Worm (Caenorhabditis elegans): ENCODE measurements around the gene tra-1.

tra-1 gene

DNA sequence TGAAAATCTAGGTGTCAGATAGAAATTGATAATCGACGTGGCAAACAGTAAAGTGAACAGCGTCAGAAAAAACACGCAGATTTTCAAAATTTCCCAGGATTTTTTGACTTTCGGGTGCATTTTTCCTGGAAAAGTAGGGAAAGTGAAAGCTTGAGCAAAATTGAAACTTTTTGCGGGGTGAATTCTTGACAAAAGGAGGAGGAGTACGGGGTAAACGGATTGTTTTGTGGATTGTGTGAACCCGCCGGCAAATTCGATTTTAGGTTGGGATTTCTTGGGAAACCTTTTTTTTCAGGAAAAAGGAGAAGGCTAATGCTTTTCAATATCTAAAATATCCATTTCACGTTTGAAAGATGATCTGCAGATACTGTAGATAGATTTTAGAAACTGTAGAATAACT lies 39.7 kb upstream of the tra-1 start, which contains the start of gene Y47D3A.34:
TSS of gene Y47D3A.34 (minus strand) at position 120 of the 400 bp plus-strand sequence.
- TF ChIP-seq ces-1 (GFP tag; optimal IDR thresholded peaks at IDR 0.05) (peak; percentile 52), ztf-11 (tag; optimal IDR thresholded peaks at IDR 0.05) (no peak), ceh-39 (tag; optimal IDR thresholded peaks at IDR 0.05) (no peak), tbx-8 (GFP tag; optimal IDR thresholded peaks at IDR 0.05) (no peak)

DNA sequence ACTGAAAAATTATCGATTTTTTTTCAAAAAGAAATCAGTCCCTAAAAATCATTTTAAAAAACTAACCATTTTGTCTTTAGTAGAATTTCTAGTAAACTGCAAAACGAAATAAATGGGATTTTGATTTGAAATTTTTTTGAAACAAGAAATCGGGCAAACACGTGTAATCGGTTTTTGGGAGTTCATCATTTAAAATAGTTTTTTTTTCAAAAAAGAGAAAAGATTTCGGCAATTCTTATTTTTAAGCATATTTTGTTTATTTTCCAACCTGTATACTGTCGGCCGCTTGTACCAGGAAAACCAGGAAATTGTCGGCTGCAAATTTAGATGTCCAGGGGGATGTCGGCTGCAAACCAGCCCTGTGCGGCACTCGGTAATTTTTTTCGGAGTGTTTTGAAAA lies 37.0 kb upstream of the tra-1 start, which contains the start of gene elo-8:
TSS of gene elo-8 (minus strand) at position 101 of the 400 bp plus-strand sequence.
- TF ChIP-seq ceh-83 (GFP tag; optimal IDR thresholded peaks at IDR 0.05) (no peak), nhr-237 (tag; optimal IDR thresholded peaks at IDR 0.05) (no peak), zip-8 (tag; optimal IDR thresholded peaks at IDR 0.05) (no peak), sptf-1 (tag; optimal IDR thresholded peaks at IDR 0.05) (no peak), unc-62 (GFP tag; optimal IDR thresholded peaks at IDR 0.05) (no peak), bed-3 (GFP tag; optimal IDR thresholded peaks at IDR 0.05) (no peak), nhr-2 (tag; optimal IDR thresholded peaks at IDR 0.05) (no peak), ces-1 (GFP tag; optimal IDR thresholded peaks at IDR 0.05) (no peak), drap-1 (GFP tag; optimal IDR thresholded peaks at IDR 0.05) (no peak), lsy-2 (tag; optimal IDR thresholded peaks at IDR 0.05) (no peak), lin-13 (tag; optimal IDR thresholded peaks at IDR 0.05) (no peak), unc-120 (tag; optimal IDR thresholded peaks at IDR 0.05; ENCODE audit: poor library complexity, severe bottlenecking) (no peak), sem-2 (GFP tag; optimal IDR thresholded peaks at IDR 0.05) (no peak), lin-32 (GFP tag; optimal IDR thresholded peaks at IDR 0.05) (no peak), blmp-1 (tag; optimal IDR thresholded peaks at IDR 0.05) (no peak), nhr-28 (tag; optimal IDR thresholded peaks at IDR 0.05) (no peak), unc-39 (tag; optimal IDR thresholded peaks at IDR 0.05) (no peak), cnd-1 (tag; optimal IDR thresholded peaks at IDR 0.05) (no peak), elt-1 (tag; optimal IDR thresholded peaks at IDR 0.05; ENCODE audit: borderline replicate concordance, insufficient read depth) (no peak), elt-3 (tag; optimal IDR thresholded peaks at IDR 0.05) (no peak)

DNA sequence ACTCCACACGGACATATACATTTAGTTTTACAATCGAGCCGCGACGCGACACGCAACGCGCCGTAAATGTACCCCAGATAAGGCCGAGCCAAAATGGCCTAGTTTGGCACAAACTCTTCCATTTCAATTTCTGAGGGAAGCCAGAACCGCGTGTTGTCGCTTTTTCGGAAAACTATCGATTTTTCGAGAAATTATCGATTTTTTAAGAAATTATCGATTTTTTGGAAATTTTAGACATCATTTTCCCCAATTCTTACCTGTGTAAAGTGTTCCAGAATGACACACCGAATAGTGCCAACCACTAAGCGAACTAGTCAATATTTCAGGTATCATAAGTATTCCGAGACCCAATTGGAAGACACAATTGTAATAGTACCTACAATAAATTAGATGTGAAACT lies 36.4 kb upstream of the tra-1 start:
- TF ChIP-seq hlh-1 (tag; optimal IDR thresholded peaks at IDR 0.05), result no peak
- TF ChIP-seq mab-5 (tag; optimal IDR thresholded peaks at IDR 0.05), result no peak
- TF ChIP-seq tbx-8 (GFP tag; optimal IDR thresholded peaks at IDR 0.05), result no peak
- TF ChIP-seq drap-1 (GFP tag; optimal IDR thresholded peaks at IDR 0.05), result no peak
- no peak for TF ChIP-seq unc-62 (GFP tag; optimal IDR thresholded peaks at IDR 0.05)
- no peak for TF ChIP-seq lin-32 (GFP tag; optimal IDR thresholded peaks at IDR 0.05)
- no peak for TF ChIP-seq snpc-4 (tag; optimal IDR thresholded peaks at IDR 0.05)
- TF ChIP-seq ceh-43 (GFP tag; optimal IDR thresholded peaks at IDR 0.05), result no peak
- TF ChIP-seq sptf-1 (tag; optimal IDR thresholded peaks at IDR 0.05), result no peak
- no peak for TF ChIP-seq ces-1 (GFP tag; optimal IDR thresholded peaks at IDR 0.05)
- no peak for TF ChIP-seq nhr-76 (tag; optimal IDR thresholded peaks at IDR 0.05)
- TF ChIP-seq zip-8 (tag; optimal IDR thresholded peaks at IDR 0.05), result no peak
- no peak for TF ChIP-seq blmp-1 (tag; optimal IDR thresholded peaks at IDR 0.05)
- no peak for TF ChIP-seq ceh-83 (GFP tag; optimal IDR thresholded peaks at IDR 0.05)
- TF ChIP-seq ham-2 (GFP tag; optimal IDR thresholded peaks at IDR 0.05), result no peak
- no peak for TF ChIP-seq ztf-11 (tag; optimal IDR thresholded peaks at IDR 0.05)
- TF ChIP-seq nhr-2 (tag; optimal IDR thresholded peaks at IDR 0.05), result no peak
- TF ChIP-seq cnd-1 (tag; optimal IDR thresholded peaks at IDR 0.05), result no peak
- TF ChIP-seq mls-2 (tag; optimal IDR thresholded peaks at IDR 0.05), result no peak

DNA sequence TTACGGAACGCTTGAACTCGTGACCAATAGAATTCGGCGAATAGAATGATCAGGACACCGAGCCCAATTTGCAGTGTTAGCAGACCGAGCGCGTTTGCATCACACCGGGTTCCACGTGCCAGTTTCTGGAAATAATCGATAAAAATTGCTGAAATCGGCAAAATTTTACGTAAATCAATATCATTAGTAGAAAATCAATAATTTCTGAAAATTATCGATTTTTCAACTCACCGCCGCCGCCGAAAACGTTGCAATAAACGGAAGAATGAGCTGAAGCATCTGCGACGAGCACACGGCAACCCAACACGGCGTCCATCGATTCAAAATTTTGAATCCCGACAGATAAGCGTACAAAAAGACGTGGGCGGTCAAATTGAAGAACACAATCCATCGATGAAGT lies 35.6 kb upstream of the tra-1 start:
- TF ChIP-seq tbx-8 (GFP tag; optimal IDR thresholded peaks at IDR 0.05), result no peak
- no peak for TF ChIP-seq zip-8 (tag; optimal IDR thresholded peaks at IDR 0.05)
- no peak for TF ChIP-seq cnd-1 (tag; optimal IDR thresholded peaks at IDR 0.05)
- no peak for TF ChIP-seq mep-1 (tag; optimal IDR thresholded peaks at IDR 0.05)
- no peak for TF ChIP-seq drap-1 (GFP tag; optimal IDR thresholded peaks at IDR 0.05)
- TF ChIP-seq sem-2 (GFP tag; optimal IDR thresholded peaks at IDR 0.05), result no peak
- no peak for TF ChIP-seq ceh-43 (GFP tag; optimal IDR thresholded peaks at IDR 0.05)
- TF ChIP-seq mls-2 (tag; optimal IDR thresholded peaks at IDR 0.05), result no peak
- no peak for TF ChIP-seq ztf-11 (tag; optimal IDR thresholded peaks at IDR 0.05)
- no peak for TF ChIP-seq nhr-12 (tag; optimal IDR thresholded peaks at IDR 0.05)
- TF ChIP-seq flh-1 (GFP tag; optimal IDR thresholded peaks at IDR 0.05), result no peak
- no peak for TF ChIP-seq ces-1 (GFP tag; optimal IDR thresholded peaks at IDR 0.05)
- no peak for TF ChIP-seq sptf-1 (tag; optimal IDR thresholded peaks at IDR 0.05)
- TF ChIP-seq nhr-2 (tag; optimal IDR thresholded peaks at IDR 0.05), result no peak
- TF ChIP-seq unc-39 (tag; optimal IDR thresholded peaks at IDR 0.05), result no peak
- TF ChIP-seq lin-32 (GFP tag; optimal IDR thresholded peaks at IDR 0.05), result no peak
- TF ChIP-seq ceh-83 (GFP tag; optimal IDR thresholded peaks at IDR 0.05), result no peak
- no peak for TF ChIP-seq snpc-4 (tag; optimal IDR thresholded peaks at IDR 0.05)
